Worm (Caenorhabditis elegans) whole organism, mixed stage, embryonic: ENCODE results near the gene F35H10.10.
A peak's percentile ranks its signal among the peaks of the same experiment; 100 is the strongest.

Experiments used
- M03D4.4 ChIP-seq: sonication (generic microtip); optimal IDR thresholded peaks from 2 replicates; lab custom pipeline; 2017; ENCODE audit warnings: mild to moderate bottlenecking, missing genetic modification characterization, missing compliant biosample characterization
- bed-3 ChIP-seq: fragments of 200-800 bp; sonication (Bioruptor generic); optimal IDR thresholded peaks from 3 replicates; lab custom pipeline; 2018; ENCODE audit warnings: mild to moderate bottlenecking, missing genetic modification characterization, moderate library complexity, missing compliant biosample characterization
- blmp-1 ChIP-seq: fragments of 150-350 bp; optimal IDR thresholded peaks from 2 replicates; lab custom pipeline; 2014; ENCODE audit warnings: missing biosample characterization, missing genetic modification characterization
- ceh-39 ChIP-seq: fragments of 150-350 bp; optimal IDR thresholded peaks from 2 replicates; lab custom pipeline; 2014; ENCODE audit warnings: missing biosample characterization, missing genetic modification characterization
- ceh-43 ChIP-seq: fragments of 200-800 bp; sonication (Bioruptor generic); optimal IDR thresholded peaks from 2 replicates; lab custom pipeline; 2018; ENCODE audit warnings: mild to moderate bottlenecking, missing genetic modification characterization, moderate library complexity, missing compliant biosample characterization
- ceh-83 ChIP-seq: fragments of 200-800 bp; sonication (Bioruptor generic); optimal IDR thresholded peaks from 2 replicates; lab custom pipeline; 2018; ENCODE audit warnings: mild to moderate bottlenecking, missing genetic modification characterization, missing compliant biosample characterization
- cnd-1 ChIP-seq: fragments of 200-800 bp; sonication (Bioruptor generic); optimal IDR thresholded peaks from 2 replicates; lab custom pipeline; 2018; ENCODE audit warnings: mild to moderate bottlenecking, missing genetic modification characterization, missing compliant biosample characterization
- drap-1 ChIP-seq: fragments of 200-800 bp; sonication (Bioruptor generic); optimal IDR thresholded peaks from 3 replicates; lab custom pipeline; 2018; ENCODE audit warnings: mild to moderate bottlenecking, missing genetic modification characterization, missing compliant biosample characterization
- elt-1 ChIP-seq: sonication (generic microtip); optimal IDR thresholded peaks from 2 replicates; lab custom pipeline; 2017; ENCODE audit warnings: missing genetic modification characterization, mild to moderate bottlenecking, missing compliant biosample characterization, antibody characterized with exemption, moderate library complexity, borderline replicate concordance; ENCODE audit not compliant: insufficient read depth
- elt-3 ChIP-seq: fragments of 150-350 bp; optimal IDR thresholded peaks from 2 replicates; lab custom pipeline; 2014; ENCODE audit warnings: missing biosample characterization, missing genetic modification characterization
- flh-1 ChIP-seq: fragments of 200-800 bp; sonication (Bioruptor generic); optimal IDR thresholded peaks from 2 replicates; lab custom pipeline; 2018; ENCODE audit warnings: mild to moderate bottlenecking, missing genetic modification characterization, moderate library complexity, missing compliant biosample characterization
- ham-2 ChIP-seq: fragments of 200-800 bp; sonication (Bioruptor generic); optimal IDR thresholded peaks from 2 replicates; lab custom pipeline; 2018; ENCODE audit warnings: mild to moderate bottlenecking, missing genetic modification characterization, missing compliant biosample characterization
- hlh-1 ChIP-seq: fragments of 150-350 bp; optimal IDR thresholded peaks from 2 replicates; lab custom pipeline; 2014; ENCODE audit warnings: missing biosample characterization, missing genetic modification reagents, missing genetic modification characterization
- lin-13 ChIP-seq: fragments of 150-350 bp; optimal IDR thresholded peaks from 2 replicates; lab custom pipeline; 2014; ENCODE audit warnings: missing biosample characterization, missing genetic modification characterization
- lin-32 ChIP-seq: fragments of 200-800 bp; sonication (Bioruptor generic); optimal IDR thresholded peaks from 2 replicates; lab custom pipeline; 2018; ENCODE audit warnings: mild to moderate bottlenecking, missing genetic modification characterization, missing compliant biosample characterization
- lsy-2 ChIP-seq: fragments of 150-350 bp; optimal IDR thresholded peaks from 2 replicates; lab custom pipeline; 2014; ENCODE audit warnings: missing biosample characterization, missing genetic modification characterization
- mab-5 ChIP-seq: fragments of 150-350 bp; optimal IDR thresholded peaks from 2 replicates; lab custom pipeline; 2014; ENCODE audit warnings: missing biosample characterization, missing genetic modification characterization
- mep-1 ChIP-seq: fragments of 150-350 bp; optimal IDR thresholded peaks from 2 replicates; lab custom pipeline; 2017; ENCODE audit warnings: missing biosample characterization, missing genetic modification reagents, missing genetic modification characterization, inconsistent platforms
- mls-2 ChIP-seq: sonication (generic microtip); optimal IDR thresholded peaks from 2 replicates; lab custom pipeline; 2016; ENCODE audit warnings: mild to moderate bottlenecking, missing genetic modification characterization, moderate library complexity, missing compliant biosample characterization
- nhr-12 ChIP-seq: fragments of 150-350 bp; optimal IDR thresholded peaks from 2 replicates; lab custom pipeline; 2014; ENCODE audit warnings: missing biosample characterization, missing genetic modification characterization
- nhr-2 ChIP-seq: fragments of 150-350 bp; optimal IDR thresholded peaks from 2 replicates; lab custom pipeline; 2014; ENCODE audit warnings: missing biosample characterization, missing genetic modification characterization
- nhr-237 ChIP-seq: fragments of 150-350 bp; optimal IDR thresholded peaks from 2 replicates; lab custom pipeline; 2014; ENCODE audit warnings: missing biosample characterization, missing genetic modification characterization
- nhr-76 ChIP-seq: sonication (generic microtip); optimal IDR thresholded peaks from 2 replicates; lab custom pipeline; 2017; ENCODE audit warnings: missing biosample characterization, missing genetic modification characterization
- pha-4 ChIP-seq: fragments of 150-350 bp; optimal IDR thresholded peaks from 2 replicates; lab custom pipeline; 2018; ENCODE audit warnings: missing biosample characterization, missing genetic modification reagents, missing genetic modification characterization
- sem-2 ChIP-seq: fragments of 200-800 bp; sonication (Bioruptor generic); optimal IDR thresholded peaks from 2 replicates; lab custom pipeline; 2018; ENCODE audit warnings: mild to moderate bottlenecking, missing genetic modification characterization, missing compliant biosample characterization
- snpc-4 ChIP-seq: fragments of 150-350 bp; optimal IDR thresholded peaks from 2 replicates; lab custom pipeline; 2014; ENCODE audit warnings: missing biosample characterization, missing genetic modification characterization
- sptf-1 ChIP-seq: sonication (generic microtip); optimal IDR thresholded peaks from 2 replicates; lab custom pipeline; 2017; ENCODE audit warnings: mild to moderate bottlenecking, missing genetic modification characterization, moderate library complexity, missing compliant biosample characterization
- tbx-8 ChIP-seq: fragments of 200-800 bp; sonication (Bioruptor generic); optimal IDR thresholded peaks from 2 replicates; lab custom pipeline; 2018; ENCODE audit warnings: mild to moderate bottlenecking, missing genetic modification characterization, moderate library complexity, missing compliant biosample characterization
- unc-120 ChIP-seq: sonication (generic microtip); optimal IDR thresholded peaks from 2 replicates; lab custom pipeline; 2017; ENCODE audit warnings: missing genetic modification characterization, missing compliant biosample characterization; ENCODE audit not compliant: poor library complexity, severe bottlenecking
- unc-39 ChIP-seq: fragments of 150-350 bp; optimal IDR thresholded peaks from 2 replicates; lab custom pipeline; 2014; ENCODE audit warnings: missing biosample characterization, missing genetic modification characterization
- zip-8 ChIP-seq: fragments of 150-350 bp; optimal IDR thresholded peaks from 2 replicates; lab custom pipeline; 2014; ENCODE audit warnings: missing biosample characterization, missing genetic modification characterization
- ztf-11 ChIP-seq: fragments of 150-350 bp; optimal IDR thresholded peaks from 2 replicates; lab custom pipeline; 2014; ENCODE audit warnings: missing biosample characterization, missing genetic modification characterization

Gene F35H10.10

DNA sequence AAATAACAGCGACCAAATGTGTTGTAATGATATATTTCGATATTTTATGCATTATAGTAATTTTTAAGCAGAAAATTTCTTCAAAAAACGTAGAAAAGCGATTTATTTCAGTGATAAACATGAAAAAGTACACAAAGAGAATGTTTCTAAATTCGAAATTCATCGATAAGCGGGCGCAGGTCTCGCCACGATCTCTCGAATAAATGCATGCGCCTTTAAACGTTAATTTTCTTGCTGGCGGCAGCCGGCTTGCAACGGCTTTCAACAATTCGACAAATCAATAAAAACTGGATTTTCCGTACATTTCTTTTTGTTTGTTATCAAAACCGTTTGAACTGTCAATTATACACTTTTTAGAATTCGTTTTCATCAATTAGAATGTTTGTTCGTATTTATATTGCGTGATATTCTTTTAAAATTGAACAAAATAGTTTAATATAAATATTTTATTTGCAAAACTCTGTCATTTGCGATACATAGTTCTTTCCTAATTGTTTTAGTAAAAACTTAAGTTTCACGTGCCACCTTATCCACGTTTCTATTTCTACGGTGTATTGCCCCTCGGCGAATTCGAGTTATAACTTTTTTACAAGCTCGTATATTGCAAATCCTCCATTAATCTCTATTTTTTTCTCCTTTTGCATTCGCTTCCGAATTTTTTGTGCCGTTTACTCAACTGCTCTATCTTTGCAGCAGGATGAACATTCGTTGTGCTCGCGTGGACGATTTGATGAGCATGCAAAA is 23.0 kb downstream of the F35H10.10 start, which contains the start of gene daf-31:
daf-31 (plus strand) TSS at position 694 of the 744 bp plus-strand sequence.
- TF ChIP-seq nhr-76 (tag; lab: Kevin White, UChicago) (no peak), nhr-12 (no peak), ceh-83 (GFP tag; lab: Kevin White, UChicago) (no peak), bed-3 (no peak), unc-120 (tag; lab: Kevin White, UChicago) (no peak), lsy-2 (tag; lab: Kevin White, UChicago) (peak; percentile 34), ceh-39 (tag; lab: Kevin White, UChicago) (peak; percentile 72), mls-2 (tag; lab: Kevin White, UChicago) (no peak), snpc-4 (no peak), flh-1 (GFP tag; lab: Kevin White, UChicago) (no peak), lin-32 (GFP tag; lab: Kevin White, UChicago) (no peak), lin-13 (tag; lab: Kevin White, UChicago) (peak; percentile 45), sptf-1 (tag; lab: Kevin White, UChicago) (no peak), pha-4 (tag; lab: Kevin White, UChicago) (peak; percentile 54), blmp-1 (tag; lab: Kevin White, UChicago) (no peak), ceh-43 (GFP tag; lab: Kevin White, UChicago) (no peak), ham-2 (GFP tag; lab: Kevin White, UChicago) (peak; percentile 89), mab-5 (tag; lab: Kevin White, UChicago) (no peak), mep-1 (tag; lab: Kevin White, UChicago) (peak; percentile 47), M03D4.4 (tag; lab: Kevin White, UChicago) (no peak), nhr-2 (tag; lab: Kevin White, UChicago) (no peak), ztf-11 (tag; lab: Kevin White, UChicago) (no peak), cnd-1 (no peak), hlh-1 (peak; percentile 11)
- TF ChIP-seq, all 35 proteins: peak for 7

DNA sequence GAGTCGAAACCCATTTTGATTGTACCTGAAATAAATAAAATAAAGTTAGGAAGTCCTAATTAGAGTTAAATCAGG is 23.4 kb downstream of the F35H10.10 start, which contains the start of gene nucl-1:
nucl-1 (minus strand) TSS at position 26 of the 75 bp plus-strand sequence.
- TF ChIP-seq nhr-76 (tag; lab: Kevin White, UChicago) (no peak), ceh-39 (tag; lab: Kevin White, UChicago) (no peak), zip-8 (tag; lab: Kevin White, UChicago) (no peak), flh-1 (GFP tag; lab: Kevin White, UChicago) (no peak), cnd-1 (no peak), sem-2 (no peak), lin-32 (GFP tag; lab: Kevin White, UChicago) (no peak), ceh-83 (GFP tag; lab: Kevin White, UChicago) (no peak), snpc-4 (no peak), ztf-11 (tag; lab: Kevin White, UChicago) (no peak), blmp-1 (tag; lab: Kevin White, UChicago) (no peak), M03D4.4 (tag; lab: Kevin White, UChicago) (no peak), unc-120 (tag; lab: Kevin White, UChicago) (no peak), tbx-8 (no peak), nhr-237 (tag; lab: Kevin White, UChicago) (no peak), nhr-12 (no peak)
- TF ChIP-seq, all 35 proteins: peak for 0

DNA sequence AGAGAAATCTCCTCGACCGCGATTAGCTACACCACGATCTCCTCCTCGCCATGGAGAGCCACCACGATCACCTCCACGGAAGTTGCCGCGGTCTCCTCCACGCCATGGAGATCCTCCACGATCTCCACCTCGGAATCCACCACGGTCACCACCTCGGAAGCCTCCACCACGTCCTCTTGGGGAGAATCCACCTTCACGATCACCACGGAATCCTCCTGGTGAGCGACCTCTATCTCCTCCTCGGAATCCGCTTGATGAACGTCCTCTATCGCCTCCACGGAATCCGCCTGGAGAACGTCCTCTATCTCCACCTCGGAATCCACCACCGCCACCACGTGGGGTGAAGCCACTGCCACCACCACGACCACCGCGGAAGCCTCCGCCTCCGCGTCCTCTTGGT is 23.6 kb downstream of the F35H10.10 start:
- TF ChIP-seq unc-39 (tag; lab: Kevin White, UChicago) = no peak
- no peak for TF ChIP-seq ztf-11 (tag; lab: Kevin White, UChicago)
- no peak for TF ChIP-seq elt-1 (tag; lab: Kevin White, UChicago)
- no peak for TF ChIP-seq drap-1 (GFP tag; lab: Kevin White, UChicago)
- no peak for TF ChIP-seq nhr-237 (tag; lab: Kevin White, UChicago)
- no peak for TF ChIP-seq zip-8 (tag; lab: Kevin White, UChicago)
- TF ChIP-seq pha-4 (tag; lab: Kevin White, UChicago) = no peak
- TF ChIP-seq elt-3 (tag; lab: Kevin White, UChicago) = no peak
- TF ChIP-seq tbx-8 = no peak

DNA sequence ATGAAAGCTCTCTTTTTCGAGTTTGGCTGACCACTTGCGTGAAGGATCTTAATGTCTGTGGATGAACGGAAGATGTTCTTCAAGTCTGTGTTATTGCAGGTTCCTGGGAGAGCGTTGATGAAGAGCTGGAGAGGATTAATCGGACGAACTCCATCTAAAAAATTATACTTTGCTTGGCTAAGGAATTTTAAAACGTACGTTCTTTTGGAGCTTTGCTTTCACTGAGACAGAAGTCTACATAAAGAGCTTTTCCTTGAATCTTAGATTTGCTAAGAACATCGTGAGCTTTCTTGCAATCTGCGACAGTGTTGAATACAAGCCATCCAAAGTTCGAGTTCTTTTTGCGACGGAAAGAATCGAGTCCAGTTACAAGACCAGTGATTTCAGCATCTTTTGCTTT is 25.5 kb downstream of the F35H10.10 start:
- no peak for TF ChIP-seq elt-3 (tag; lab: Kevin White, UChicago)
- no peak for TF ChIP-seq bed-3
- no peak for TF ChIP-seq mep-1 (tag; lab: Kevin White, UChicago)
- TF ChIP-seq ham-2 (GFP tag; lab: Kevin White, UChicago) = no peak
- TF ChIP-seq unc-39 (tag; lab: Kevin White, UChicago) = no peak
- no peak for TF ChIP-seq hlh-1
- TF ChIP-seq blmp-1 (tag; lab: Kevin White, UChicago) = no peak
- TF ChIP-seq unc-120 (tag; lab: Kevin White, UChicago) = no peak
- TF ChIP-seq lin-13 (tag; lab: Kevin White, UChicago) = no peak
